Fruit fly (Drosophila melanogaster) S2 (cell line): ENCODE data around the gene Klp10A.
A peak's percentile ranks its signal among the peaks of the same experiment; 100 is the strongest.

Source experiments
- CG8478 ChIP-seq: fragments of >200 bp; optimal IDR thresholded peaks from 2 replicates; lab custom pipeline; 2018
- CTCF ChIP-seq, 2 experiments: fragments of >200 bp; optimal IDR thresholded peaks; 2 replicates each; lab custom pipeline; 2018

- TF ChIP-seq CTCF (optimal IDR thresholded peaks at IDR 0.05; lab: Kevin White, UChicago) (peak; percentile 83 to 89), CG8478 (lab: Kevin White, UChicago) (no peak)
Observed at dm6 chrX:11153826-11154510, 17.1 kb upstream of the Klp10A start, which contains the start of the genes rtv and Dlic.
